Worm (Caenorhabditis elegans) whole organism, mixed stage, embryonic: ENCODE data around the gene vha-1.

Source experiments
- blmp-1 ChIP-seq: fragments of 150-350 bp; optimal IDR thresholded peaks from 2 replicates; lab custom pipeline; 2014; ENCODE audit warnings: missing biosample characterization, missing genetic modification characterization
- lin-13 ChIP-seq: fragments of 150-350 bp; optimal IDR thresholded peaks from 2 replicates; lab custom pipeline; 2014; ENCODE audit warnings: missing biosample characterization, missing genetic modification characterization
- mep-1 ChIP-seq: fragments of 150-350 bp; optimal IDR thresholded peaks from 2 replicates; lab custom pipeline; 2017; ENCODE audit warnings: missing biosample characterization, missing genetic modification reagents, missing genetic modification characterization, inconsistent platforms
- mls-2 ChIP-seq: sonication (generic microtip); optimal IDR thresholded peaks from 2 replicates; lab custom pipeline; 2016; ENCODE audit warnings: mild to moderate bottlenecking, missing genetic modification characterization, moderate library complexity, missing compliant biosample characterization
- nhr-237 ChIP-seq: fragments of 150-350 bp; optimal IDR thresholded peaks from 2 replicates; lab custom pipeline; 2014; ENCODE audit warnings: missing biosample characterization, missing genetic modification characterization
- snpc-4 ChIP-seq: fragments of 150-350 bp; optimal IDR thresholded peaks from 2 replicates; lab custom pipeline; 2014; ENCODE audit warnings: missing biosample characterization, missing genetic modification characterization

ce11 chrIII:9733333-9733732 is 47.7 kb upstream of the vha-1 start:
- TF ChIP-seq nhr-237 (tag; lab: Kevin White, UChicago), result no peak
- no peak for TF ChIP-seq mls-2 (tag; lab: Kevin White, UChicago)
- no peak for TF ChIP-seq snpc-4 (tag; lab: Kevin White, UChicago)
- no peak for TF ChIP-seq blmp-1 (tag; lab: Kevin White, UChicago)
- TF ChIP-seq lin-13, result no peak
- TF ChIP-seq mep-1 (tag; lab: Kevin White, UChicago), result no peak
